Worm (Caenorhabditis elegans): ENCODE results near the gene srbc-42.

DNA sequence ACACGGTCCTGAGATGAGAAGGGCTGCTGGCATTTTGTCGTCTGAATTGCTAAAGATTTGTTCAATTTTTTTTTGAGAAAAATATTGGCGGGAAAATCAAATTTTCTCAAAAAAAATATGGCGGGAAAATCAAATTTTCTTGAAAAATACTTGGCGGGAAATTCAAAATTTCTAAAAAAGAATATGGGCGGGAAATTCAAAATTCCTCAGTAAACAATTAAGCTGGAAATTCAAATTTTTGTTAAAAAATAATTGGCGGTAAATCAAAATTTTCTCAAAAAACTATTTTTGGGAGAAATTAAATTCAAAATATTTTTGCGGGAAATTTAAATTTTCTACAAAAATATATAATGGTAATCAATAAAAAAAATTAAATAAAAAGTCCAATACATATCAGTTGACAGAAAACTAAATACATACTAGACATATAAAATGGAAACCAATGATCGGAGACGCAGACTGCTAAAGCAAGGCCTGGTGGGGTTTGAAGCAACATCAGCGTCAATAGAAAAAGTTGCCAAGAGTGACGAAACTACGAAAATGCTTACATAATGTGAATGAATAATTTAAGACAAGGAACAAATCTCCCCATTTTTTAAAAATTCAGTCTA lies 23.5 kb upstream of the srbc-42 start, which contains the start of gene nhr-184:
- TF ChIP-seq flt-1 (GFP tag; IDR thresholded peaks at IDR 0.05) (no peak), ref-1 (GFP tag; conservative IDR thresholded peaks at IDR 0.05) (no peak), cog-1 (tag; optimal IDR thresholded peaks at IDR 0.05) (no peak), med-1 (GFP tag; optimal IDR thresholded peaks at IDR 0.05; ENCODE audit: insufficient read depth) (no peak), ztf-23 (GFP tag; IDR thresholded peaks at IDR 0.05) (no peak), ztf-29 (GFP tag; IDR thresholded peaks at IDR 0.05) (no peak), tab-1 (GFP tag; IDR thresholded peaks at IDR 0.05) (no peak)
